Fruit fly (Drosophila melanogaster) Kc167 (cell line): Measurements from ENCODE around the gene eIF4E5.

Experiments
- h ChIP-seq: fragments of >200 bp; optimal IDR thresholded peaks from 3 replicates; lab custom pipeline; 2018; ENCODE audit warnings: missing external identifiers
- psq ChIP-seq: fragments of >200 bp; optimal IDR thresholded peaks from 2 replicates; lab custom pipeline; 2017; ENCODE audit warnings: missing external identifiers
- ttk ChIP-seq: sonication (Bioruptor generic); optimal IDR thresholded peaks from 2 replicates; lab custom pipeline; 2017; ENCODE audit warnings: missing external identifiers

DNA sequence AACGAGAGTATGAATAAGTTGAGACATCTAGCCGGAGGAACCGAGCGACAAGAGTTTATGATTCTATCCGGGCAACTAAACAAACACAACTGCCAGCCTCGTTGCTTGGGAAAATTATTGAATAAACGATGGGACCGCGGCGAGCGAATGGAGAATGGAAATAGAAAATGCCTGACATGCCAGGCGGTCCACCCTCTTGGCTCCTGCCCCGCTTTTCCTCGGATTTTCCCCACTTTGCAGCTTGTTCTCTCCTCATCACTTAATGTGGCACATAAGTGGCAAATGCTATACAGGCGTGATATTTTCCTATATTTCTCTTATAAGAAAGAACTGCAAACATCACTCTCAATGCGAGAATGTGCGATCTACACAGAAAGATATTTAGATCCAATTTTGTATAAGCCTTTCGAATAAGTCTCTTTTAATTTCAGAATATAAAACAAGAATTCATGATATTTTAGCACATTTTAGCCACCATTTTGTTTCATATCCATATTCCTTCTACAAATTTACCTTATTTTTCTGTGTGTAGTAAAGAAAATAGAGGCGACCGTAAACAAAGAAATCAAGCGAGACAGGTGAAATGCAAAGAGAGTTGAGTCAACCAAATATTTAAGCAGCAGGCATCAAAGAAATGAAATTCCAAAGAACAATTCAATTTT is 8.9 kb downstream of the eIF4E5 start:
- TF ChIP-seq ttk (lab: Kevin White, UChicago) (no peak), h (lab: Kevin White, UChicago) (no peak), psq (lab: Kevin White, UChicago) (no peak)
